Worm (Caenorhabditis elegans) whole organism, L4 larva: ENCODE measurements around the gene marc-5.

ENCODE experiments used
- lin-39 ChIP-seq: fragments of 150-350 bp; optimal IDR thresholded peaks from 2 replicates; lab custom pipeline; 2014; ENCODE audit warnings: missing biosample characterization, missing genetic modification reagents, missing genetic modification characterization
- nhr-48 ChIP-seq: sonication (generic microtip); optimal IDR thresholded peaks from 2 replicates; lab custom pipeline; 2016; ENCODE audit warnings: mild to moderate bottlenecking, missing genetic modification characterization, missing compliant biosample characterization
- nhr-6 ChIP-seq: fragments of 150-350 bp; optimal IDR thresholded peaks from 2 replicates; lab custom pipeline; 2014; ENCODE audit warnings: missing biosample characterization, missing genetic modification characterization
- snpc-1.2 ChIP-seq: fragments of 200-800 bp; sonication (Bioruptor generic); IDR thresholded peaks from 2 replicates; pipeline ENCODE4 v1.3.6; 2022; ENCODE audit warnings: missing genetic modification reagents, missing genetic modification characterization, missing compliant biosample characterization
- tra-1 ChIP-seq: fragments of 200-800 bp; sonication (Bioruptor generic); IDR thresholded peaks from 2 replicates; pipeline ENCODE4 v1.3.6; 2022; ENCODE audit warnings: missing genetic modification reagents, missing genetic modification characterization, missing compliant biosample characterization
- zip-11 ChIP-seq: fragments of 200-800 bp; sonication (Bioruptor generic); IDR thresholded peaks from 2 replicates; pipeline ENCODE4 v1.3.6; 2022; ENCODE audit warnings: missing genetic modification characterization, missing compliant biosample characterization
- ztf-11 ChIP-seq: fragments of 150-350 bp; optimal IDR thresholded peaks from 2 replicates; lab custom pipeline; 2014; ENCODE audit warnings: missing biosample characterization, missing genetic modification characterization

DNA sequence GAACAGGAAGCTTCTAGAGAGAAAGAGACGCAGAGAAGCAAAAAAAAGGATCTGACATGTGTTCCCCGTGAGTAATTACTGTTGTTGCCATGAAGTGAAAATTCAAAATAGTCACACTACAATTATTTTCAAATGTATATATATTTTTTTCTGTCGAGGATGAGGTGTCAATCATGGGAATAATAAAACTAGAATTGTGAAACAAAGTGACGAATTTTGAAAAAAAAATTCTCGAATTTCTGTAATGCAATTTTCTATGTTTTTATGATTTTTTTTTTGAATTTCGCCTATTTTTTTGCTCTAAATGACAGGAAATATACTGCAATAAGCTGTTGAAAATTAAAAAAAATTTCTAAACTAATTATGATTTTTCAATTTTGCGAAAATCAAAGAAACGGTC lies 26.2 kb downstream of the marc-5 start:
- TF ChIP-seq tra-1 (GFP tag; lab: Robert Waterston, UW) (no peak), ztf-11 (no peak), lin-39 (tag; lab: Kevin White, UChicago) (no peak), snpc-1.2 (no peak), nhr-6 (tag; lab: Kevin White, UChicago) (no peak), nhr-48 (tag; lab: Kevin White, UChicago) (no peak), zip-11 (no peak)
